Worm (Caenorhabditis elegans) whole organism, late embryonic: ENCODE data around the gene oac-23.
"Not testable (repeated sequence)": the region's sequence is repeated elsewhere in the genome, so short reads cannot be mapped to it uniquely, and the experiment has no call there.

Experiments used
- C08G9.2 ChIP-seq: sonication (generic microtip); optimal IDR thresholded peaks from 2 replicates; lab custom pipeline; 2016; ENCODE audit warnings: mild to moderate bottlenecking, missing genetic modification characterization, moderate library complexity, missing compliant biosample characterization
- C38D4.7 ChIP-seq: fragments of 200-800 bp; sonication (Bioruptor generic); optimal IDR thresholded peaks from 2 replicates; lab custom pipeline; 2018; ENCODE audit warnings: mild to moderate bottlenecking, missing genetic modification characterization, moderate library complexity, missing compliant biosample characterization
- K02D7.2 ChIP-seq: sonication (generic microtip); optimal IDR thresholded peaks from 2 replicates; lab custom pipeline; 2017; ENCODE audit warnings: mild to moderate bottlenecking, missing genetic modification characterization, missing compliant biosample characterization
- ahr-1 ChIP-seq: sonication (generic microtip); optimal IDR thresholded peaks from 2 replicates; lab custom pipeline; 2016; ENCODE audit warnings: missing genetic modification characterization, missing compliant biosample characterization
- ama-1 ChIP-seq: fragments of 150-350 bp; optimal IDR thresholded peaks from 2 replicates; lab custom pipeline; 2014
- ceh-14 ChIP-seq: sonication (generic microtip); optimal IDR thresholded peaks from 2 replicates; lab custom pipeline; 2016; ENCODE audit warnings: missing genotype, missing genetic modification characterization, missing compliant biosample characterization
- ceh-19 ChIP-seq: fragments of 200-800 bp; sonication (Bioruptor generic); optimal IDR thresholded peaks from 2 replicates; lab custom pipeline; 2018; ENCODE audit warnings: mild to moderate bottlenecking, missing genetic modification characterization, missing compliant biosample characterization
- ceh-2 ChIP-seq: sonication (generic microtip); optimal IDR thresholded peaks from 2 replicates; lab custom pipeline; 2016; ENCODE audit warnings: missing genotype, missing genetic modification characterization, missing compliant biosample characterization
- ceh-24 ChIP-seq: sonication (generic microtip); optimal IDR thresholded peaks from 2 replicates; lab custom pipeline; 2016; ENCODE audit warnings: mild to moderate bottlenecking, missing genetic modification characterization, missing compliant biosample characterization
- ceh-31 ChIP-seq: sonication (generic microtip); optimal IDR thresholded peaks from 2 replicates; lab custom pipeline; 2016; ENCODE audit warnings: missing genetic modification characterization, missing compliant biosample characterization
- che-1 ChIP-seq: sonication (generic microtip); optimal IDR thresholded peaks from 2 replicates; lab custom pipeline; 2016; ENCODE audit warnings: mild to moderate bottlenecking, missing genetic modification characterization, missing compliant biosample characterization
- ets-4 ChIP-seq: sonication (generic microtip); optimal IDR thresholded peaks from 2 replicates; lab custom pipeline; 2016; ENCODE audit warnings: missing genetic modification characterization, missing compliant biosample characterization
- eyg-1 ChIP-seq: sonication (generic microtip); optimal IDR thresholded peaks from 2 replicates; lab custom pipeline; 2016; ENCODE audit warnings: missing genotype, missing genetic modification characterization, missing compliant biosample characterization
- fax-1 ChIP-seq: sonication (generic microtip); optimal IDR thresholded peaks from 2 replicates; lab custom pipeline; 2016; ENCODE audit warnings: missing genotype, missing genetic modification characterization, missing compliant biosample characterization
- fkh-10 ChIP-seq: fragments of 150-350 bp; optimal IDR thresholded peaks from 2 replicates; lab custom pipeline; 2014; ENCODE audit warnings: missing biosample characterization, missing genetic modification reagents, missing genetic modification characterization
- gmeb-2 ChIP-seq: sonication (generic microtip); optimal IDR thresholded peaks from 2 replicates; lab custom pipeline; 2016; ENCODE audit warnings: missing genetic modification characterization, inconsistent platforms, missing compliant biosample characterization
- hlh-13 ChIP-seq: fragments of 200-800 bp; sonication (Bioruptor generic); optimal IDR thresholded peaks from 2 replicates; lab custom pipeline; 2018; ENCODE audit warnings: mild to moderate bottlenecking, missing genetic modification characterization, missing compliant biosample characterization
- hlh-15 ChIP-seq: sonication (generic microtip); optimal IDR thresholded peaks from 2 replicates; lab custom pipeline; 2016; ENCODE audit warnings: missing genetic modification characterization, missing compliant biosample characterization
- hlh-8 ChIP-seq: sonication (generic microtip); optimal IDR thresholded peaks from 2 replicates; lab custom pipeline; 2016; ENCODE audit warnings: missing genotype, missing genetic modification characterization, missing compliant biosample characterization
- lin-11 ChIP-seq: fragments of 200-800 bp; sonication (Bioruptor generic); optimal IDR thresholded peaks from 2 replicates; lab custom pipeline; 2018; ENCODE audit warnings: mild to moderate bottlenecking, missing genetic modification characterization, missing compliant biosample characterization
- mec-3 ChIP-seq: sonication (generic microtip); optimal IDR thresholded peaks from 2 replicates; lab custom pipeline; 2016; ENCODE audit warnings: borderline replicate concordance, missing genetic modification characterization, missing compliant biosample characterization
- odd-2 ChIP-seq: sonication (generic microtip); optimal IDR thresholded peaks from 2 replicates; lab custom pipeline; 2017; ENCODE audit warnings: antibody characterized with exemption, mild to moderate bottlenecking, missing genetic modification characterization, missing compliant biosample characterization
- pha-2 ChIP-seq: sonication (generic microtip); optimal IDR thresholded peaks from 2 replicates; lab custom pipeline; 2017; ENCODE audit warnings: mild to moderate bottlenecking, missing genetic modification characterization, missing compliant biosample characterization
- pha-4 ChIP-seq: fragments of 150-350 bp; optimal IDR thresholded peaks from 2 replicates; lab custom pipeline; 2018; ENCODE audit warnings: missing biosample characterization, missing genetic modification reagents, missing genetic modification characterization
- pqm-1 ChIP-seq: sonication (generic microtip); optimal IDR thresholded peaks from 2 replicates; lab custom pipeline; 2016; ENCODE audit warnings: missing genetic modification characterization, missing compliant biosample characterization
- ref-2 ChIP-seq: sonication (generic microtip); optimal IDR thresholded peaks from 2 replicates; lab custom pipeline; 2016; ENCODE audit warnings: missing genetic modification characterization, missing compliant biosample characterization
- rnt-1 ChIP-seq: sonication (generic microtip); optimal IDR thresholded peaks from 2 replicates; lab custom pipeline; 2016; ENCODE audit warnings: missing genetic modification characterization, missing compliant biosample characterization
- sox-2 ChIP-seq: fragments of 200-800 bp; sonication (Bioruptor generic); IDR thresholded peaks from 2 replicates; pipeline ENCODE4 v1.3.6; 2022; ENCODE audit warnings: missing genetic modification reagents, missing genetic modification characterization, missing compliant biosample characterization
- sox-4 ChIP-seq: sonication (generic microtip); optimal IDR thresholded peaks from 2 replicates; lab custom pipeline; 2017; ENCODE audit warnings: mild to moderate bottlenecking, missing genetic modification characterization, inconsistent platforms, missing compliant biosample characterization
- syd-9 ChIP-seq: sonication (generic microtip); optimal IDR thresholded peaks from 2 replicates; lab custom pipeline; 2016; ENCODE audit warnings: mild to moderate bottlenecking, missing genetic modification characterization, moderate library complexity, missing compliant biosample characterization
- ttx-3 ChIP-seq: sonication (generic microtip); optimal IDR thresholded peaks from 2 replicates; lab custom pipeline; 2016; ENCODE audit warnings: missing genetic modification reagents, missing genetic modification characterization, missing compliant biosample characterization
- zip-5 ChIP-seq: sonication (generic microtip); optimal IDR thresholded peaks from 2 replicates; lab custom pipeline; 2016; ENCODE audit warnings: missing genetic modification characterization, missing compliant biosample characterization

Gene oac-23

ce11 chrIV:3906393-3906792 is 25.2 kb downstream of the oac-23 start, which contains the start of gene F56D6.11:
Gene F56D6.11 (minus strand): TSS chrIV:3906493.
- TF ChIP-seq che-1 (tag; lab: Kevin White, UChicago) (no peak), ets-4 (no peak)
- TF ChIP-seq, all 69 proteins: peak for 0

- TF ChIP-seq ceh-2 (no peak), zip-5 (no peak), sox-2 (GFP tag; lab: Robert Waterston, UW) (no peak)
Observed at ce11 chrIV:3907506-3908188, 26.4 kb downstream of the oac-23 start, which contains the start of the genes F56D6.22 and F56D6.12. Gene F56D6.22 (minus strand): TSS chrIV:3907606. Gene F56D6.12 (plus strand): TSS chrIV:3908138.

- TF ChIP-seq ceh-24 (tag; lab: Kevin White, UChicago) = no peak
- TF ChIP-seq lin-11 (tag; lab: Kevin White, UChicago) = no peak
- TF ChIP-seq hlh-13 (GFP tag; lab: Kevin White, UChicago) = no peak
- no peak for TF ChIP-seq hlh-8 (tag; lab: Kevin White, UChicago)
- TF ChIP-seq fax-1 (tag; lab: Kevin White, UChicago) = no peak
- TF ChIP-seq K02D7.2 = no peak
- TF ChIP-seq, all 69 proteins: peak for 0
Observed at ce11 chrIV:3909114-3909513, 27.9 kb downstream of the oac-23 start, which contains the start of gene F56D6.13. Gene F56D6.13 (plus strand): TSS chrIV:3909414.

ce11 chrIV:3911848-3912247 is 30.6 kb downstream of the oac-23 start, which contains the start of gene F56D6.18:
Gene F56D6.18 (minus strand): TSS chrIV:3911948.
- not testable (repeated sequence) for TF ChIP-seq ceh-14; syd-9 (tag; lab: Kevin White, UChicago); sox-4

- no peak for TF ChIP-seq ceh-19 (GFP tag; lab: Kevin White, UChicago)
- TF ChIP-seq fkh-10 (GFP tag; lab: Kevin White, UChicago) = no peak
- TF ChIP-seq rnt-1 (tag; lab: Kevin White, UChicago) = no peak
- no peak for TF ChIP-seq ahr-1 (tag; lab: Kevin White, UChicago)
- no peak for TF ChIP-seq C38D4.7
- no peak for TF ChIP-seq sox-2 (GFP tag; lab: Robert Waterston, UW)
- TF ChIP-seq pqm-1 (tag; lab: Kevin White, UChicago) = no peak
- TF ChIP-seq ama-1 = no peak
- no peak for TF ChIP-seq hlh-15 (tag; lab: Kevin White, UChicago)
- TF ChIP-seq syd-9 (tag; lab: Kevin White, UChicago) = no peak
- TF ChIP-seq gmeb-2 (tag; lab: Kevin White, UChicago) = no peak
- no peak for TF ChIP-seq C08G9.2 (tag; lab: Kevin White, UChicago)
Observed at ce11 chrIV:3912598-3912997, 31.4 kb downstream of the oac-23 start, which contains the start of gene F56D6.20. Gene F56D6.20 (plus strand): TSS chrIV:3912898.

ce11 chrIV:3914462-3914861 is 33.2 kb downstream of the oac-23 start, which contains the start of gene F56D6.19:
Gene F56D6.19 (plus strand): TSS chrIV:3914762.
- no peak for TF ChIP-seq pha-2 (tag; lab: Kevin White, UChicago)
- TF ChIP-seq ceh-31 (tag; lab: Kevin White, UChicago) = no peak
- no peak for TF ChIP-seq mec-3 (tag; lab: Kevin White, UChicago)
- TF ChIP-seq ttx-3 (tag; lab: Kevin White, UChicago) = no peak
- TF ChIP-seq ceh-24 (tag; lab: Kevin White, UChicago) = no peak
- no peak for TF ChIP-seq pha-4 (tag; lab: Kevin White, UChicago)
- no peak for TF ChIP-seq odd-2 (tag; lab: Kevin White, UChicago)
- no peak for TF ChIP-seq sox-2 (GFP tag; lab: Robert Waterston, UW)
- TF ChIP-seq ref-2 (tag; lab: Kevin White, UChicago) = no peak
- no peak for TF ChIP-seq eyg-1 (tag; lab: Kevin White, UChicago)
